Fruit fly (Drosophila melanogaster) whole organism: ENCODE data around the gene Nlg4.
A peak's percentile ranks its signal among the peaks of the same experiment; 100 is the strongest.

Source experiments
- CG8478 ChIP-seq: fragments of >200 bp; optimal IDR thresholded peaks from 2 replicates; lab custom pipeline; 2018; ENCODE audit warnings: inconsistent platforms
- Dll ChIP-seq: fragments of >200 bp; optimal IDR thresholded peaks from 2 replicates; lab custom pipeline; 2017
- EcR ChIP-seq, 2 experiments: fragments of >200 bp; optimal IDR thresholded peaks; 2 replicates each; lab custom pipeline; 2017; ENCODE audit warnings: missing biosample characterization in 2 of 2, missing genetic modification characterization in 2 of 2, missing genetic modification reagents in 2 of 2
- pan ChIP-seq: fragments of >200 bp; optimal IDR thresholded peaks from 2 replicates; lab custom pipeline; 2017
- psq ChIP-seq: fragments of >200 bp; optimal IDR thresholded peaks from 2 replicates; lab custom pipeline; 2017
- usp ChIP-seq: fragments of >200 bp; optimal IDR thresholded peaks from 2 replicates; lab custom pipeline; 2017; ENCODE audit warnings: missing biosample characterization, missing genetic modification characterization, mixed read lengths

- TF ChIP-seq Dll (lab: Kevin White, UChicago) (peak; percentile 71), CG8478 (lab: Kevin White, UChicago) (no peak), pan (lab: Kevin White, UChicago) (no peak), psq (no peak), usp (no peak), EcR (GFP tag; optimal IDR thresholded peaks at IDR 0.05; lab: Kevin White, UChicago) (no peak)
Measured at dm6 chr3R:20292880-20293491, 88.4 kb downstream of the Nlg4 start.
